Worm (Caenorhabditis elegans): ENCODE data around the gene Y45F3A.9.
A peak's percentile ranks its signal among the peaks of the same experiment; 100 is the strongest.

The Y45F3A.9 gene

ce11 chrIII:10642781-10643180 lies 47.8 kb upstream of the Y45F3A.9 start, which contains the start of the genes dhs-11 and orc-1 (continued):
- peak; percentile 35 for TF ChIP-seq blmp-1 (tag; optimal IDR thresholded peaks at IDR 0.05)
- TF ChIP-seq vab-15 (tag; optimal IDR thresholded peaks at IDR 0.05), result no peak
- no peak for TF ChIP-seq nhr-76 (tag; optimal IDR thresholded peaks at IDR 0.05)
- TF ChIP-seq mab-9 (GFP tag; IDR thresholded peaks at IDR 0.05), result no peak
- TF ChIP-seq unc-130 (tag; optimal IDR thresholded peaks at IDR 0.05), result peak; percentile 71
- TF ChIP-seq tbx-2 (tag; optimal IDR thresholded peaks at IDR 0.05), result peak; percentile 54
- TF ChIP-seq ceh-88 (GFP tag; IDR thresholded peaks at IDR 0.05), result no peak
- no peak for TF ChIP-seq ztf-4 (tag; optimal IDR thresholded peaks at IDR 0.05)
- peak; percentile 88 for TF ChIP-seq F16B12.6 (tag; optimal IDR thresholded peaks at IDR 0.05)
- no peak for TF ChIP-seq unc-98 (GFP tag; IDR thresholded peaks at IDR 0.05)
- TF ChIP-seq nhr-90 (tag; optimal IDR thresholded peaks at IDR 0.05; ENCODE audit: poor library complexity), result peak; percentile 48
- TF ChIP-seq pqm-1 (tag; optimal IDR thresholded peaks at IDR 0.05), result no peak
- TF ChIP-seq lin-35 (GFP tag; optimal IDR thresholded peaks at IDR 0.05), result peak; percentile 88 to 95
- TF ChIP-seq elt-3 (tag; optimal IDR thresholded peaks at IDR 0.05), result peak in 1 of 6 experiments; percentile 75
- TF ChIP-seq pax-3 (tag; optimal IDR thresholded peaks at IDR 0.05), result no peak
- TF ChIP-seq nhr-71 (tag; optimal IDR thresholded peaks at IDR 0.05), result peak; percentile 66
- TF ChIP-seq nhr-20 (tag; optimal IDR thresholded peaks at IDR 0.05), result peak; percentile 59
- TF ChIP-seq lin-15B (tag; optimal IDR thresholded peaks at IDR 0.05), result peak; percentile 57
- TF ChIP-seq lin-39 (tag; optimal IDR thresholded peaks at IDR 0.05), result peak; percentile 24
- TF ChIP-seq efl-1 (optimal IDR thresholded peaks at IDR 0.05), result peak; percentile 62 to 91
- TF ChIP-seq efl-1 (GFP tag; optimal IDR thresholded peaks at IDR 0.05 in 1 of 2), result peak; percentile 91 to 99
- TF ChIP-seq snu-23 (GFP tag; optimal IDR thresholded peaks at IDR 0.05), result peak; percentile 72
- no peak for TF ChIP-seq alr-1 (tag; optimal IDR thresholded peaks at IDR 0.05; ENCODE audit: borderline replicate concordance)
- no peak for TF ChIP-seq ztf-11 (tag; optimal IDR thresholded peaks at IDR 0.05)
- no peak for TF ChIP-seq nhr-28 (tag; optimal IDR thresholded peaks at IDR 0.05)
- TF ChIP-seq fos-1 (tag; optimal IDR thresholded peaks at IDR 0.05), result no peak
- no peak for TF ChIP-seq hlh-4 (tag; optimal IDR thresholded peaks at IDR 0.05)
- TF ChIP-seq pag-3 (tag; optimal IDR thresholded peaks at IDR 0.05; ENCODE audit: borderline replicate concordance, insufficient read depth), result no peak
- no peak for TF ChIP-seq dsc-1 (tag; optimal IDR thresholded peaks at IDR 0.05)
- no peak for TF ChIP-seq aly-2 (tag; optimal IDR thresholded peaks at IDR 0.05)
- TF ChIP-seq nhr-11 (tag; optimal IDR thresholded peaks at IDR 0.05), result no peak
- TF ChIP-seq swsn-7 (tag; optimal IDR thresholded peaks at IDR 0.05), result peak; percentile 42
- TF ChIP-seq C04F5.9 (tag; optimal IDR thresholded peaks at IDR 0.05), result no peak
- TF ChIP-seq lsy-2 (tag; optimal IDR thresholded peaks at IDR 0.05), result peak; percentile 98 to 99
- TF ChIP-seq nhr-47 (tag; optimal IDR thresholded peaks at IDR 0.05), result peak; percentile 52
- peak; percentile 38 for TF ChIP-seq xbp-1 (tag; optimal IDR thresholded peaks at IDR 0.05)

ce11 chrIII:10638339-10639021 lies 43.5 kb upstream of the Y45F3A.9 start, which contains the start of gene Y39A1A.27:
TSS of gene Y39A1A.27 (plus strand) at chrIII:10638971.
- no peak for TF ChIP-seq swsn-7 (tag; optimal IDR thresholded peaks at IDR 0.05)
- TF ChIP-seq grh-1 (GFP tag; IDR thresholded peaks at IDR 0.05), result no peak
- TF ChIP-seq ceh-82 (tag; optimal IDR thresholded peaks at IDR 0.05), result peak in 1 of 3 experiments; percentile 1
- no peak for TF ChIP-seq mef-2 (tag; optimal IDR thresholded peaks at IDR 0.05)
- TF ChIP-seq nhr-12 (tag; optimal IDR thresholded peaks at IDR 0.05), result no peak
- TF ChIP-seq lsy-2 (tag; optimal IDR thresholded peaks at IDR 0.05), result peak in 1 of 2 experiments; percentile 7

- TF ChIP-seq efl-1 (optimal IDR thresholded peaks at IDR 0.05) (no peak), efl-1 (GFP tag; optimal IDR thresholded peaks at IDR 0.05 in 1 of 2) (no peak), blmp-1 (tag; optimal IDR thresholded peaks at IDR 0.05) (peak; percentile 78), ceh-88 (GFP tag; IDR thresholded peaks at IDR 0.05) (no peak), nhr-19 (GFP tag; conservative IDR thresholded peaks at IDR 0.05) (no peak)
Observed at ce11 chrIII:10637933-10638332, 43.0 kb upstream of the Y45F3A.9 start.

Data from whole organism, L1 larva.